Worm (Caenorhabditis elegans) whole organism, mixed stage, embryonic: ENCODE results near the gene tbx-8.

Source experiments
- blmp-1 ChIP-seq: fragments of 150-350 bp; optimal IDR thresholded peaks from 2 replicates; lab custom pipeline; 2014; ENCODE audit warnings: missing biosample characterization, missing genetic modification characterization
- lin-32 ChIP-seq: fragments of 200-800 bp; sonication (Bioruptor generic); optimal IDR thresholded peaks from 2 replicates; lab custom pipeline; 2018; ENCODE audit warnings: mild to moderate bottlenecking, missing genetic modification characterization, missing compliant biosample characterization
- nhr-12 ChIP-seq: fragments of 150-350 bp; optimal IDR thresholded peaks from 2 replicates; lab custom pipeline; 2014; ENCODE audit warnings: missing biosample characterization, missing genetic modification characterization
- nhr-237 ChIP-seq: fragments of 150-350 bp; optimal IDR thresholded peaks from 2 replicates; lab custom pipeline; 2014; ENCODE audit warnings: missing biosample characterization, missing genetic modification characterization
- nhr-76 ChIP-seq: sonication (generic microtip); optimal IDR thresholded peaks from 2 replicates; lab custom pipeline; 2017; ENCODE audit warnings: missing biosample characterization, missing genetic modification characterization
- pha-4 ChIP-seq: fragments of 150-350 bp; optimal IDR thresholded peaks from 2 replicates; lab custom pipeline; 2018; ENCODE audit warnings: missing biosample characterization, missing genetic modification reagents, missing genetic modification characterization
- snpc-4 ChIP-seq: fragments of 150-350 bp; optimal IDR thresholded peaks from 2 replicates; lab custom pipeline; 2014; ENCODE audit warnings: missing biosample characterization, missing genetic modification characterization
- unc-62 ChIP-seq: fragments of 150-350 bp; optimal IDR thresholded peaks from 2 replicates; lab custom pipeline; 2014; ENCODE audit warnings: missing biosample characterization, missing genetic modification reagents, missing genetic modification characterization
- ztf-11 ChIP-seq: fragments of 150-350 bp; optimal IDR thresholded peaks from 2 replicates; lab custom pipeline; 2014; ENCODE audit warnings: missing biosample characterization, missing genetic modification characterization

DNA sequence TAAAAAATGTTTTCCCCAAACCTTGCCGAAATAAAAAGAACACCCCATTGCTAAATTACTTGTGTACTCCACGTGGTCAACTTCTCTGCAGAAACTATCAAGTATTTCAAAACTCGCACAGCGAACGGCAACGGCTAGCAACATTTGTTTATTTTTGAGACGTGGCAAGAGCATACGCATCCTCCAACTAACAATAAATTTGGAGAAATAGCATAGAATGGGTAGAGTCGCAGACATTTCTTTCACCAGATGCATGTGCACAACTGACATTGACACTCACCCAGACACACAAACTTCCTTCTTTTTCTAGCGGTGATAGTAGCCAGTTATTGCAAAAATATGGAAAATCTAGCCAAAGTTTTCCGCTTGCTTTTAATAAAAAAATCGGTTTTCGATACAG is 32.5 kb downstream of the tbx-8 start:
- no peak for TF ChIP-seq unc-62 (GFP tag; lab: Kevin White, UChicago)
- no peak for TF ChIP-seq ztf-11 (tag; lab: Kevin White, UChicago)
- no peak for TF ChIP-seq snpc-4 (tag; lab: Kevin White, UChicago)
- TF ChIP-seq nhr-12 (tag; lab: Kevin White, UChicago), result no peak
- TF ChIP-seq lin-32 (GFP tag; lab: Kevin White, UChicago), result no peak
- TF ChIP-seq blmp-1 (tag; lab: Kevin White, UChicago), result no peak
- no peak for TF ChIP-seq pha-4 (tag; lab: Kevin White, UChicago)
- TF ChIP-seq nhr-76 (tag; lab: Kevin White, UChicago), result no peak
- TF ChIP-seq nhr-237 (tag; lab: Kevin White, UChicago), result no peak
